Worm (Caenorhabditis elegans) whole organism, midembryonic: ENCODE results near the gene C49F8.3.

Experiments used
- T22C8.4 ChIP-seq: fragments of 200-800 bp; sonication (Bioruptor generic); IDR thresholded peaks from 2 replicates; pipeline ENCODE4 v1.3.6; 2022; ENCODE audit warnings: missing genetic modification characterization, missing compliant biosample characterization
- cog-1 ChIP-seq: sonication (generic microtip); optimal IDR thresholded peaks from 2 replicates; lab custom pipeline; 2016; ENCODE audit warnings: missing genetic modification characterization, missing compliant biosample characterization
- flt-1 ChIP-seq: fragments of 200-800 bp; sonication (Bioruptor generic); IDR thresholded peaks from 2 replicates; pipeline ENCODE4 v1.3.6; 2022; ENCODE audit warnings: missing genetic modification characterization, missing compliant biosample characterization
- ref-1 ChIP-seq: fragments of 200-800 bp; sonication (Bioruptor generic); conservative IDR thresholded peaks from 2 replicates; pipeline ENCODE4 v1.3.6; 2022; ENCODE audit warnings: missing genetic modification reagents, missing genetic modification characterization, missing compliant biosample characterization
- tab-1 ChIP-seq: fragments of 200-800 bp; sonication (Bioruptor generic); IDR thresholded peaks from 2 replicates; pipeline ENCODE4 v1.3.6; 2022; ENCODE audit warnings: missing genetic modification characterization, missing compliant biosample characterization
- ztf-23 ChIP-seq: fragments of 200-800 bp; sonication (Bioruptor generic); IDR thresholded peaks from 2 replicates; pipeline ENCODE4 v1.3.6; 2022; ENCODE audit warnings: missing genetic modification reagents, missing genetic modification characterization, missing compliant biosample characterization
- ztf-29 ChIP-seq: fragments of 200-800 bp; sonication (Bioruptor generic); IDR thresholded peaks from 2 replicates; pipeline ENCODE4 v1.3.6; 2022; ENCODE audit warnings: missing genetic modification reagents, missing genetic modification characterization, missing compliant biosample characterization

DNA sequence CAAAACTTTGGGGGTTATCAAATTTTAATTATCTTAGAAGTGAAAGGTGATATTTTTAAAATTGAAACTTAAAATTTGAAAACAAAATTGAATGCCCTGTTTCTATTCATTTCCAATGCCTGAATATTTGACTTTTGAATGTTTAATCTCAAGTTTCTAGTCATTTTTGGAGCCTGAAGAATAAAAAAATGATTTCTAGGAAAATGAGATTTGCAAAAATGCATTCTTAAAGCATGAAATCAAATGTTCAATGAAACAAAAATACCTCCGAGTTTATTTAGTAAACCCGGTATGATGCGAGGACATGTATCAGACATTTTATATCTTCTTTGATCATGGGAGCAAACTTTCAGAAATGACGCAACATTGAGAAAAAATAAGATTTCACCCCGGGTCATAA is 8.3 kb downstream of the C49F8.3 start:
- TF ChIP-seq ref-1 (GFP tag; lab: Robert Waterston, UW) (no peak), ztf-29 (GFP tag; lab: Robert Waterston, UW) (no peak), ztf-23 (no peak), flt-1 (GFP tag; lab: Robert Waterston, UW) (no peak), T22C8.4 (no peak), cog-1 (no peak), tab-1 (GFP tag; lab: Robert Waterston, UW) (no peak)
